Worm (Caenorhabditis elegans) whole organism, L3 larva: ENCODE measurements around the gene F53A10.2.

ENCODE experiments used
- ama-1 ChIP-seq: fragments of 150-350 bp; optimal IDR thresholded peaks from 2 replicates; lab custom pipeline; 2018
- ceh-28 ChIP-seq: fragments of 150-350 bp; optimal IDR thresholded peaks from 2 replicates; lab custom pipeline; 2014; ENCODE audit warnings: missing biosample characterization, missing genetic modification reagents, missing genetic modification characterization
- egl-5 ChIP-seq: fragments of 150-350 bp; optimal IDR thresholded peaks from 2 replicates; lab custom pipeline; 2017; ENCODE audit warnings: missing biosample characterization, missing genetic modification reagents, missing genetic modification characterization, inconsistent platforms
- elt-3 ChIP-seq, 3 experiments: fragments of 150-350 bp in 1 of 3; sonication (generic microtip) in 2 of 3; optimal IDR thresholded peaks; 2 replicates in 2 of 3; 4 replicates in 1 of 3; lab custom pipeline; 2014 to 2017; ENCODE audit warnings: missing biosample characterization in 3 of 3, missing genetic modification characterization in 3 of 3
- eor-1 ChIP-seq, 2 experiments: fragments of 150-350 bp; optimal IDR thresholded peaks; 2 replicates each; lab custom pipeline; 2014 to 2018; ENCODE audit warnings: missing biosample characterization in 2 of 2, missing genetic modification characterization in 2 of 2
- fkh-2 ChIP-seq: fragments of 150-350 bp; optimal IDR thresholded peaks from 2 replicates; lab custom pipeline; 2014; ENCODE audit warnings: missing biosample characterization, missing genetic modification reagents, missing genetic modification characterization
- nhr-237 ChIP-seq: fragments of 150-350 bp; optimal IDR thresholded peaks from 2 replicates; lab custom pipeline; 2014; ENCODE audit warnings: missing biosample characterization, missing genetic modification characterization
- tbx-2 ChIP-seq: sonication (generic microtip); optimal IDR thresholded peaks from 2 replicates; lab custom pipeline; 2016; ENCODE audit warnings: mild to moderate bottlenecking, missing genetic modification characterization, missing compliant biosample characterization
- zag-1 ChIP-seq: fragments of 150-350 bp; optimal IDR thresholded peaks from 2 replicates; lab custom pipeline; 2014; ENCODE audit warnings: missing biosample characterization, missing genetic modification characterization
- ztf-11 ChIP-seq: fragments of 150-350 bp; optimal IDR thresholded peaks from 2 replicates; lab custom pipeline; 2014; ENCODE audit warnings: missing biosample characterization, missing genetic modification characterization

- no peak for TF ChIP-seq ztf-11 (tag; lab: Kevin White, UChicago)
- no peak for TF ChIP-seq elt-3 (tag; optimal IDR thresholded peaks at IDR 0.05; lab: Kevin White, UChicago)
- no peak for TF ChIP-seq tbx-2 (tag; lab: Kevin White, UChicago)
- TF ChIP-seq ceh-28, result no peak
- TF ChIP-seq egl-5 (tag; lab: Kevin White, UChicago), result no peak
- no peak for TF ChIP-seq zag-1 (tag; lab: Kevin White, UChicago)
- TF ChIP-seq fkh-2 (tag; lab: Kevin White, UChicago), result no peak
- no peak for TF ChIP-seq nhr-237 (tag; lab: Kevin White, UChicago)
- no peak for TF ChIP-seq ama-1 (lab: Kevin White, UChicago)
- TF ChIP-seq eor-1 (tag; optimal IDR thresholded peaks at IDR 0.05; lab: Kevin White, UChicago), result no peak
Measured at ce11 chrII:1199987-1200386, 2.8 kb downstream of the F53A10.2 start.
